Worm (Caenorhabditis elegans) whole organism, late embryonic: Measurements from ENCODE around the gene oac-7.

Source experiments
- C08G9.2 ChIP-seq: sonication (generic microtip); optimal IDR thresholded peaks from 2 replicates; lab custom pipeline; 2016; ENCODE audit warnings: mild to moderate bottlenecking, missing genetic modification characterization, moderate library complexity, missing compliant biosample characterization
- F13H6.1 ChIP-seq: sonication (generic microtip); optimal IDR thresholded peaks from 2 replicates; lab custom pipeline; 2016; ENCODE audit warnings: missing genetic modification characterization, missing compliant biosample characterization
- K09A11.1 ChIP-seq: sonication (generic microtip); optimal IDR thresholded peaks from 2 replicates; lab custom pipeline; 2017; ENCODE audit warnings: antibody characterized with exemption, mild to moderate bottlenecking, missing genetic modification characterization, missing compliant biosample characterization; ENCODE audit not compliant: insufficient read depth
- T23F11.4 ChIP-seq: fragments of 200-800 bp; sonication (Bioruptor generic); optimal IDR thresholded peaks from 2 replicates; lab custom pipeline; 2018; ENCODE audit warnings: mild to moderate bottlenecking, missing genetic modification characterization, missing compliant biosample characterization
- ahr-1 ChIP-seq: sonication (generic microtip); optimal IDR thresholded peaks from 2 replicates; lab custom pipeline; 2016; ENCODE audit warnings: missing genetic modification characterization, missing compliant biosample characterization
- ama-1 ChIP-seq: fragments of 150-350 bp; optimal IDR thresholded peaks from 2 replicates; lab custom pipeline; 2014
- ceh-14 ChIP-seq: sonication (generic microtip); optimal IDR thresholded peaks from 2 replicates; lab custom pipeline; 2016; ENCODE audit warnings: missing genotype, missing genetic modification characterization, missing compliant biosample characterization
- ceh-18 ChIP-seq: sonication (generic microtip); optimal IDR thresholded peaks from 2 replicates; lab custom pipeline; 2016; ENCODE audit warnings: missing genetic modification characterization, missing compliant biosample characterization
- ceh-19 ChIP-seq: fragments of 200-800 bp; sonication (Bioruptor generic); optimal IDR thresholded peaks from 2 replicates; lab custom pipeline; 2018; ENCODE audit warnings: mild to moderate bottlenecking, missing genetic modification characterization, missing compliant biosample characterization
- ceh-2 ChIP-seq: sonication (generic microtip); optimal IDR thresholded peaks from 2 replicates; lab custom pipeline; 2016; ENCODE audit warnings: missing genotype, missing genetic modification characterization, missing compliant biosample characterization
- ceh-22 ChIP-seq: sonication (generic microtip); optimal IDR thresholded peaks from 2 replicates; lab custom pipeline; 2017; ENCODE audit warnings: missing biosample characterization, missing genetic modification characterization
- ceh-48 ChIP-seq: sonication (generic microtip); optimal IDR thresholded peaks from 2 replicates; lab custom pipeline; 2016; ENCODE audit warnings: missing genetic modification characterization, inconsistent platforms, missing compliant biosample characterization
- che-1 ChIP-seq: sonication (generic microtip); optimal IDR thresholded peaks from 2 replicates; lab custom pipeline; 2016; ENCODE audit warnings: mild to moderate bottlenecking, missing genetic modification characterization, missing compliant biosample characterization
- dve-1 ChIP-seq: sonication (generic microtip); optimal IDR thresholded peaks from 2 replicates; lab custom pipeline; 2017; ENCODE audit warnings: antibody characterized with exemption, mild to moderate bottlenecking, missing genetic modification characterization, missing compliant biosample characterization
- elt-2 ChIP-seq: sonication (generic microtip); optimal IDR thresholded peaks from 2 replicates; lab custom pipeline; 2016; ENCODE audit warnings: missing genetic modification reagents, missing genetic modification characterization, missing compliant biosample characterization
- ets-4 ChIP-seq: sonication (generic microtip); optimal IDR thresholded peaks from 2 replicates; lab custom pipeline; 2016; ENCODE audit warnings: missing genetic modification characterization, missing compliant biosample characterization
- eyg-1 ChIP-seq: sonication (generic microtip); optimal IDR thresholded peaks from 2 replicates; lab custom pipeline; 2016; ENCODE audit warnings: missing genotype, missing genetic modification characterization, missing compliant biosample characterization
- gmeb-2 ChIP-seq: sonication (generic microtip); optimal IDR thresholded peaks from 2 replicates; lab custom pipeline; 2016; ENCODE audit warnings: missing genetic modification characterization, inconsistent platforms, missing compliant biosample characterization
- hlh-15 ChIP-seq: sonication (generic microtip); optimal IDR thresholded peaks from 2 replicates; lab custom pipeline; 2016; ENCODE audit warnings: missing genetic modification characterization, missing compliant biosample characterization
- hlh-30 ChIP-seq: sonication (generic microtip); optimal IDR thresholded peaks from 2 replicates; lab custom pipeline; 2017; ENCODE audit warnings: antibody characterized with exemption, missing genetic modification characterization, missing compliant biosample characterization; ENCODE audit not compliant: insufficient read depth
- hlh-8 ChIP-seq: sonication (generic microtip); optimal IDR thresholded peaks from 2 replicates; lab custom pipeline; 2016; ENCODE audit warnings: missing genotype, missing genetic modification characterization, missing compliant biosample characterization
- lim-6 ChIP-seq: sonication (generic microtip); optimal IDR thresholded peaks from 2 replicates; lab custom pipeline; 2016; ENCODE audit warnings: missing genetic modification characterization, missing compliant biosample characterization
- lin-11 ChIP-seq: fragments of 200-800 bp; sonication (Bioruptor generic); optimal IDR thresholded peaks from 2 replicates; lab custom pipeline; 2018; ENCODE audit warnings: mild to moderate bottlenecking, missing genetic modification characterization, missing compliant biosample characterization
- madf-2 ChIP-seq: sonication (generic microtip); optimal IDR thresholded peaks from 2 replicates; lab custom pipeline; 2017; ENCODE audit warnings: missing genetic modification characterization, missing compliant biosample characterization
- nhr-232 ChIP-seq: sonication (generic microtip); optimal IDR thresholded peaks from 2 replicates; lab custom pipeline; 2016; ENCODE audit warnings: missing genetic modification characterization, missing compliant biosample characterization
- odd-2 ChIP-seq: sonication (generic microtip); optimal IDR thresholded peaks from 2 replicates; lab custom pipeline; 2017; ENCODE audit warnings: antibody characterized with exemption, mild to moderate bottlenecking, missing genetic modification characterization, missing compliant biosample characterization
- pax-1 ChIP-seq: fragments of 150-350 bp; optimal IDR thresholded peaks from 2 replicates; lab custom pipeline; 2014; ENCODE audit warnings: missing biosample characterization, missing genetic modification characterization
- pros-1 ChIP-seq: fragments of 150-350 bp; optimal IDR thresholded peaks from 2 replicates; lab custom pipeline; 2014; ENCODE audit warnings: missing biosample characterization, missing genetic modification reagents, missing genetic modification characterization
- ref-2 ChIP-seq: sonication (generic microtip); optimal IDR thresholded peaks from 2 replicates; lab custom pipeline; 2016; ENCODE audit warnings: missing genetic modification characterization, missing compliant biosample characterization
- sdc-2 ChIP-seq: sonication (generic microtip); optimal IDR thresholded peaks from 2 replicates; lab custom pipeline; 2016; ENCODE audit warnings: missing genotype, missing genetic modification characterization, missing compliant biosample characterization
- sox-2 ChIP-seq: fragments of 200-800 bp; sonication (Bioruptor generic); IDR thresholded peaks from 2 replicates; pipeline ENCODE4 v1.3.6; 2022; ENCODE audit warnings: missing genetic modification reagents, missing genetic modification characterization, missing compliant biosample characterization
- syd-9 ChIP-seq: sonication (generic microtip); optimal IDR thresholded peaks from 2 replicates; lab custom pipeline; 2016; ENCODE audit warnings: mild to moderate bottlenecking, missing genetic modification characterization, moderate library complexity, missing compliant biosample characterization
- tbx-2 ChIP-seq: sonication (generic microtip); optimal IDR thresholded peaks from 2 replicates; lab custom pipeline; 2016; ENCODE audit warnings: missing genetic modification characterization, missing compliant biosample characterization
- tbx-7 ChIP-seq: sonication (generic microtip); optimal IDR thresholded peaks from 2 replicates; lab custom pipeline; 2016; ENCODE audit warnings: missing genotype, missing genetic modification characterization, missing compliant biosample characterization
- unc-55 ChIP-seq: sonication (generic microtip); optimal IDR thresholded peaks from 2 replicates; lab custom pipeline; 2017; ENCODE audit warnings: missing biosample characterization, missing genetic modification reagents, missing genetic modification characterization
- unc-86 ChIP-seq: sonication (generic microtip); optimal IDR thresholded peaks from 2 replicates; lab custom pipeline; 2016; ENCODE audit warnings: missing genetic modification characterization, missing compliant biosample characterization

The oac-7 gene

DNA sequence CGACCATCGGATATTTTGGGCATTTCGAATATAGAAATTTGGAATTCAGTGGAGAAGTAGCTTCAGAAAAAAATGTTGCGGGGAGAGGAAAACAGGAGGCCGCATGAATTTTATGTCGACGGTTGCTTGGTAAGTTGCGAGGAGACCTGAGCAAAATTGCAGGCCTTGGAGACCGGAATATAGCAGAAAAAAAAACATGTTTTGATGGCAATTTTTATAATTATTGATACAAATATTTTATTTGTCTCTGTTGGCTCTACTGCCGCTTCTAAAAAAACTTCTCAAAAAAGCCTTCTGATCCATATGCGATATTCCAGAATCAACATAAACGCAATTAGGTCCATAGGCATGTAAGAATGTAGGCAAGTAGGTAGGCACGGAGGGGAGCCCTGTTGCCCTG is 34.3 kb upstream of the oac-7 start, which contains the start of gene pacl-1:
Gene pacl-1 (minus strand): TSS at position 101 of the 400 bp plus-strand sequence.
- no peak for TF ChIP-seq lim-6
- no peak for TF ChIP-seq hlh-15 (tag; lab: Kevin White, UChicago)
- TF ChIP-seq syd-9 (tag; lab: Kevin White, UChicago): no peak
- TF ChIP-seq ahr-1 (tag; lab: Kevin White, UChicago): no peak
- TF ChIP-seq, all 69 proteins: peak for 0

- TF ChIP-seq elt-2 (tag; lab: Kevin White, UChicago): peak; percentile 18
- no peak for TF ChIP-seq madf-2 (tag; lab: Kevin White, UChicago)
These were observed 31.7 kb upstream of the oac-7 start, which contains the start of gene cyp-37B1 for ce11 chrV:16277918-16278317. cyp-37B1 (plus strand) TSS chrV:16278116.

ce11 chrV:16282147-16282546 is 27.5 kb upstream of the oac-7 start, which contains the start of gene F28G4.2:
F28G4.2 (minus strand) TSS chrV:16282321.
- TF ChIP-seq ceh-19 (GFP tag; lab: Kevin White, UChicago): no peak
- TF ChIP-seq pax-1 (tag; lab: Kevin White, UChicago): no peak
- no peak for TF ChIP-seq che-1 (tag; lab: Kevin White, UChicago)
- no peak for TF ChIP-seq ref-2
- no peak for TF ChIP-seq tbx-7
- TF ChIP-seq nhr-232 (tag; lab: Kevin White, UChicago): no peak
- TF ChIP-seq F13H6.1 (tag; lab: Kevin White, UChicago): no peak
- TF ChIP-seq ceh-2 (tag; lab: Kevin White, UChicago): no peak
- TF ChIP-seq hlh-8 (tag; lab: Kevin White, UChicago): no peak
- no peak for TF ChIP-seq lin-11
- no peak for TF ChIP-seq T23F11.4 (GFP tag; lab: Kevin White, UChicago)
- no peak for TF ChIP-seq ceh-22 (tag; lab: Kevin White, UChicago)
- TF ChIP-seq ceh-48 (tag; lab: Kevin White, UChicago): no peak

DNA sequence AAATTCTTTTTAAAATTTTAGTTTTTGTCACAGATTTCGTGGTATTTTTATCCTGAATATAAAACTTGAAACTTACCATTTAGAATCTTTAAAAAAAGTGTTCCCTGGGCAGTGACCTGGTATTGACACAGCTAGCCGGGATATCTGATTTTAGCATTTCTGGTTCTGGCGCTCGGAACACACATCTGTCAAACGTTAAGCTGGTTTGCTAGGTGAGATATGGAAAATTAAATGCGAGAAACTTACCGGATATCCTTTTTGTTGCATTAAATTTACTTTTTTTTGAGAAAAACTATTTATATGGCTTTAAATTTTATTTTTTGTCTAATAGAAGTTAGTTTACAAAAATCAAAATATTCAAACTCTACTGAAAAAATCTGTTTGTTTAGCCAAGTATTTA is 23.8 kb upstream of the oac-7 start, which contains the start of gene F28G4.4:
Gene F28G4.4 (minus strand): TSS at position 101 of the 400 bp plus-strand sequence.
- no peak for TF ChIP-seq odd-2 (tag; lab: Kevin White, UChicago)
- no peak for TF ChIP-seq tbx-2 (tag; lab: Kevin White, UChicago)
- TF ChIP-seq dve-1: no peak
- no peak for TF ChIP-seq ets-4 (tag; lab: Kevin White, UChicago)
- TF ChIP-seq eyg-1 (tag; lab: Kevin White, UChicago): no peak
- no peak for TF ChIP-seq tbx-7
- TF ChIP-seq sox-2 (GFP tag; lab: Robert Waterston, UW): no peak
- TF ChIP-seq lin-11: no peak
- no peak for TF ChIP-seq syd-9 (tag; lab: Kevin White, UChicago)
- TF ChIP-seq, all 69 proteins: peak for 0

DNA sequence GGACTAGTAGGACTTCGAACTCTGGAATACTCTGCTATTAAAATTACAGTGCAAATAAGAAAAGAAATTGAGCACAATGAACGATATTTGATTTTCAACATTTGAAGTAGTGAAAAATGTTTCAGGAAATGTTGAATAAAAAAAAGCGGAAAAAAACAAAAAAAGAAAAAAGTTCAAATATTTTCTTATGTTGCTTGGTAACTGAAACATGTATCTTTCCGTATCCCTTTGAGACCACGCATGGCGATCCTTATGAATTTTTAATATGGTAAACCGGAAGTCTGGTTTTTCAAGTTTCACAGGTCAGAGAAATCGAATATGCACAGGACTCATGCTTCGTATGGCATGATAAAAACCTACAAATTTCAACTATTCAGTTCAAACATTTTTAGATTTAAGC is 22.0 kb upstream of the oac-7 start, which contains the start of gene F28G4.3:
Gene F28G4.3 (minus strand): TSS at position 101 of the 400 bp plus-strand sequence.
- TF ChIP-seq ahr-1 (tag; lab: Kevin White, UChicago) (no peak), unc-86 (tag; lab: Kevin White, UChicago) (no peak), nhr-232 (tag; lab: Kevin White, UChicago) (no peak), unc-55 (GFP tag; lab: Kevin White, UChicago) (no peak), sdc-2 (tag; lab: Kevin White, UChicago) (no peak), hlh-30 (tag; lab: Kevin White, UChicago) (no peak), odd-2 (tag; lab: Kevin White, UChicago) (no peak), C08G9.2 (tag; lab: Kevin White, UChicago) (no peak), ceh-14 (tag; lab: Kevin White, UChicago) (no peak), ets-4 (tag; lab: Kevin White, UChicago) (no peak), ceh-18 (tag; lab: Kevin White, UChicago) (no peak), ama-1 (lab: Kevin White, UChicago) (no peak), gmeb-2 (tag; lab: Kevin White, UChicago) (no peak), lin-11 (no peak), K09A11.1 (tag; lab: Kevin White, UChicago) (no peak), pros-1 (tag; lab: Kevin White, UChicago) (no peak)
- TF ChIP-seq, all 69 proteins: peak for 0
